Fruit fly (Drosophila melanogaster): ENCODE measurements around the gene CG2113.

DNA sequence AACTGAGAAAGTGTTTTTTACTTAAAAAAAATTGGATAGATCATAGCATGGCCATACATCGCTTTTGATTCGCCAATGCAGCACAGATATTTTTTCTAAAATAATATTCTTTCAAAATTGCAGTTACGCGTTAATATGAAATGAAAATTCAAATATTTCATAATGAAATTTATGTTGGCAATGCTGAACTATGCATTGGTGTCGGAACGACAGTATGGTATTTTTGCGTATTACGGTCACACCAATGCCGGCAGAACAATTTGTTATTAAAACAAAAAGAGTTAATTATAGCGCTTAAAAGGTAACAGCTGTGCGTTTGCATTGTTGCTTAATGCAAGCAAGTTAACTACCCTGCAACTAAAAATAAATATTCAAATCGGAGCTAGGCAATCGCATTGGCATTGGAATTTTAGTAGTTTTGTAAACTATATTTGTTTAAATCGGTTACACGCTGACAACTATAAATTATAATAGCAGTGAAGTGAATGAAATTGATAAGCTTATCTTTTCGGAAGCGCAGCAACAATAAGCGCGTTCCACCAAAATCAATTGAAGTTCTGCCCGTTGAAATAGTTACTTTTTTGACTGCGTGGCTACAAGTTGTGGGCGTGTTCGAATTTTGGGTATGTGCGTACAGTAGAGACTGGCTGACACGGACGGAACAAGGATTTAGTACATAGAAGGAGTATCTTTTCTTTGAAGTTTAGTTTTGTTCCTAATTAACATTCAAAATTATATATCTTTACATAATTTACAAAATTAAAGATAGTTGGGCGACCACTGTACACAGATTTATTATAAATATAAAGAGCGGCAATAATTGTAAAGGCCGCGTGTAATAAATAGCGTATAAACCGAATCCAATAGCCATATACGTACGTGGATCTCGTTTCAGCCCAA lies 47.4 kb downstream of the CG2113 start, which contains the start of gene Prx4:
- TF ChIP-seq Dll (optimal IDR thresholded peaks at IDR 0.05) (no peak), pan (optimal IDR thresholded peaks at IDR 0.05) (no peak), EcR (GFP tag; optimal IDR thresholded peaks at IDR 0.05) (no peak), CG8478 (optimal IDR thresholded peaks at IDR 0.05) (no peak)

Data from whole organism.